Worm (Caenorhabditis elegans): ENCODE results near the gene coa-7.
A peak's percentile ranks its signal among the peaks of the same experiment; 100 is the strongest.

DNA sequence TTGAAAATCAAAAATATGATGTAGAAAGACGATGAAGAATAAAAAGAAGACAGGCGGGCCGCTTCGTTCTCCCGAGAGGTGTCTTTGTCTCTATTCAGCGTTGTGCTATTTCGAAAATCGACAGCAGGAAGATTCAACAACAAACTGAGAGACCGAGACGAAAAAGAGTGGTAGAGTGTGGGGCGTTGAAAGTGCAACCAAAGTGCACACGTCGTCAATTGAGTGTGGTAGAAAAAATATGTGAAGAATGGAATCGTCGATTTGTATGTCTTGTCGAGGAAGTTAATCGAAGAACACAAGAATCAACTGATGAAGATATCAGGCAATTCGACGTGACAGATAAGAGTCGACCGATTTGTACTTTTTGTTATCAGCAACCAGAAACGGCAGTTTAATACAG, 31.8 kb downstream of the coa-7 start:
- TF ChIP-seq unc-62 (GFP tag; optimal IDR thresholded peaks at IDR 0.05) = peak; percentile 83
- no peak for TF ChIP-seq elt-1 (tag; optimal IDR thresholded peaks at IDR 0.05)
- TF ChIP-seq fos-1 (tag; optimal IDR thresholded peaks at IDR 0.05) = no peak
- TF ChIP-seq mdl-1 (tag; optimal IDR thresholded peaks at IDR 0.05) = peak; percentile 53
- no peak for TF ChIP-seq ztf-11 (tag; optimal IDR thresholded peaks at IDR 0.05)
- no peak for TF ChIP-seq aly-2 (tag; optimal IDR thresholded peaks at IDR 0.05)
- no peak for TF ChIP-seq unc-39 (tag; optimal IDR thresholded peaks at IDR 0.05)
- TF ChIP-seq ZK546.5 (tag; optimal IDR thresholded peaks at IDR 0.05) = no peak
- no peak for TF ChIP-seq zag-1 (tag; optimal IDR thresholded peaks at IDR 0.05)
- no peak for TF ChIP-seq fkh-10 (GFP tag; optimal IDR thresholded peaks at IDR 0.05)
- peak; percentile 79 for TF ChIP-seq pha-4 (tag; optimal IDR thresholded peaks at IDR 0.05)
- peak; percentile 95 for TF ChIP-seq elt-2 (tag; optimal IDR thresholded peaks at IDR 0.05)
